Worm (Caenorhabditis elegans): ENCODE data around the gene Y73C8C.3.

The Y73C8C.3 gene

DNA sequence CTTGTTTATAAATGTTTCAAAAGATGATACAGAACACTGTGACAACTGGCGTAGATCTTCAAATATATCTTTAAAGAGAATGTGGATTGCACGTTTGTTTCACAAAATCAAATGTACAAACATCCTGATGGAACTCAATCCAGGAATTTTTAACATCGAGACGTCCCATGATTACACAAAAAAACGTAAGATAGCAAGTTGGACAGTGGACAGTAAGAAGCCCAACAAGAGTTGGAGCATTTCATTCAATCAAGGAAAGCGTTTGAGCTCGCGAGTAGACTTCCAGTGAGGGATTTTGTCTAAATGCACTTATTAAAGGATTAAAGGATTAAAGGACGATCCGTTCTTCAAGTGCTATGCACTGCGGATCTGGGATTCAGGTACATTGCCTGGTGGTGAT lies 44.2 kb downstream of the Y73C8C.3 start, which contains the start of gene C36C5.12:
C36C5.12 (minus strand) TSS at position 101 of the 400 bp plus-strand sequence.
- TF ChIP-seq lin-39 (tag; optimal IDR thresholded peaks at IDR 0.05), result no peak
- no peak for TF ChIP-seq efl-1 (optimal IDR thresholded peaks at IDR 0.05)
- TF ChIP-seq efl-1 (GFP tag; optimal IDR thresholded peaks at IDR 0.05 in 1 of 2), result peak in 1 of 2 experiments; percentile 29
- TF ChIP-seq C34B4.2 (tag; optimal IDR thresholded peaks at IDR 0.05), result no peak
- TF ChIP-seq ceh-8 (GFP tag; optimal IDR thresholded peaks at IDR 0.05), result no peak
- TF ChIP-seq unc-86 (tag; optimal IDR thresholded peaks at IDR 0.05), result no peak
- no peak for TF ChIP-seq nhr-19 (GFP tag; conservative IDR thresholded peaks at IDR 0.05)

DNA sequence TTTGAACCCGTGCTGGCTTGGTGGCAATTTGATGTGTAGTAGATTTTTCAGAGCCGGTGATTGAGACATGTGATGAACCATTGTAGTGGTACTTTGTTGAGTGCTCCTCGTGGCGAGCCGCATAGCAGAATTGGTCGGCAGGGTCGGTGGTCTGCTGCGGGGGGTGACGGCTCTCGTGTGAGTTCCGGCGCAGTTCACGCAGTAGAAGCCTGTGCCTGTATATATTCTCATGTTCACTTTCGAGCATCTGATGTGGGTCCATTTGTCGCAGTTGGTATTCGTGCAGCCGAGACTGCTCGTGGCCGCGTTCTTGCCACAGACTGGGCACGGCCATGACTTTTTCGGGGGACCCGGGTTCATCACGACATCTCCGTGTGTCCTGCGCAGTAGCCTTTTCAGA lies 47.2 kb downstream of the Y73C8C.3 start:
- TF ChIP-seq mab-9 (GFP tag; IDR thresholded peaks at IDR 0.05) (no peak), grh-1 (GFP tag; IDR thresholded peaks at IDR 0.05) (no peak), fkh-10 (GFP tag; optimal IDR thresholded peaks at IDR 0.05) (no peak), tlp-1 (tag; optimal IDR thresholded peaks at IDR 0.05) (no peak), sox-4 (tag; optimal IDR thresholded peaks at IDR 0.05) (no peak)

DNA sequence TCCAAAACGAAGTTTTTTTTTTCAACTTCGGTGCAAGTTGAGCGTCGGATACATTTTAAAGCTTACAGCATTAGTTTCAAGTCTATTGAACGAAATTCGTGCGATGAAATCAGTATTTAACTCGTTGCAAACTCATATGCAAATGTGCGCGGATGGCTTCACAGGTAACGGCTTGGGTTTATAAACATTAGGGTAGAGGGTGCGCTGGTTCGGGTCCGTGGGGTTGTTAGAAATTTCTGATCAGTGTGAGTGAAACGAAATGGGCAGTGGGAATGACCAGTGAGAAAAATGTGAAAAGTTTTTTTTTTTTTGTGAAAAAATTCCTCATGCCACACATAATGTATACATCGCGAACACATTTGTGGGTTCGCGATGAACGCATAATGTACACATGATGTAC lies 48.1 kb downstream of the Y73C8C.3 start:
- TF ChIP-seq alr-1 (tag; optimal IDR thresholded peaks at IDR 0.05; ENCODE audit: borderline replicate concordance), result no peak

DNA sequence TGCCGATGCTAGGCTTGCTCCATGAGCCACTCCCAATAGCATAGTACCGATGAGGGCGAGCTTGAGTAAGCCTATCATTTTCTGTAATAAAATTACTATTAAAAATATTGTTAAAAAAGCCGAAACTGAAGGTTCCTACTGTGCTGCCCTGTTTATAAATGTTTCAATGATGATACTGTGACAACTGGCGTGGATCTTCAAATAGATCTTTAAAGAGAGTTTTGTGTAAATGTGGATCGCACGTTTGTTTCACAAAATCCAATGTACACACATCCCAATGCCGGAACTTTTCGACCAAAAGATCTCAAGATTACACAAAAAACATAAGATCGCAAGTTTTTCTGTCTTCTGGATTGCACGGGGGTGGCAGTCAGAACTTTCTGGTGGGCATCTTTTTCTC lies 50.4 kb downstream of the Y73C8C.3 start, which contains the start of gene C36C5.14:
C36C5.14 (minus strand) TSS at position 101 of the 400 bp plus-strand sequence.
- TF ChIP-seq snu-23 (GFP tag; optimal IDR thresholded peaks at IDR 0.05), result no peak
- no peak for TF ChIP-seq nhr-71 (tag; optimal IDR thresholded peaks at IDR 0.05)
- TF ChIP-seq blmp-1 (tag; optimal IDR thresholded peaks at IDR 0.05), result no peak
- no peak for TF ChIP-seq zag-1 (tag; optimal IDR thresholded peaks at IDR 0.05)

DNA sequence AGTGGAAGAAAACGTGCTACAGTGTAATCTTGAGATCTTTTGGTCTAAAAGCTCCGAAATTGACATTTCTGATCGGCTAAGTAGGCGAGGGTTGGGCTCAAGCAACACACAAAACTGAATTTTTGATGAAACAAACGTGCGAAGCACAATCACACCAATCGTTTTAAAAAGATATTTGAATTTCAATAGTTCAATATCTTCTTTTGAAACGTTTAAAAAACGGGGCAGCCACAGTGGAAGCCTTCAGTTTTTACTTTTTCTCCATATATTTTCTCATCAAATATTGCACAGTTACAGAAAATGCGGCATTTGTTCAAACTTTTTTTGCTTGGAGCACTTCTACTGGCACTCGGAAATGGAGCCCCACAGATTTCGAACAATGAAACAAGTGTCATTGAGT lies 51.2 kb downstream of the Y73C8C.3 start, which contains the start of gene C36C5.4:
C36C5.4 (plus strand) TSS at position 301 of the 400 bp plus-strand sequence.
- TF ChIP-seq ztf-11 (tag; optimal IDR thresholded peaks at IDR 0.05) (no peak), ets-5 (GFP tag; IDR thresholded peaks at IDR 0.05) (no peak), snu-23 (GFP tag; optimal IDR thresholded peaks at IDR 0.05) (no peak), C04F5.9 (tag; optimal IDR thresholded peaks at IDR 0.05) (no peak), lin-15B (tag; optimal IDR thresholded peaks at IDR 0.05) (no peak)
